Fruit fly (Drosophila melanogaster): ENCODE data around the gene Rev1.

Gene Rev1

dm6 chr3L:606490-607327 is 47.5 kb upstream of the Rev1 start, which contains the start of gene Reg-2 (continued):
- peak; percentile 40 for TF ChIP-seq caup (GFP tag; optimal IDR thresholded peaks at IDR 0.05; ENCODE audit: severe bottlenecking)
- no peak for TF ChIP-seq Bdp1 (GFP tag; optimal IDR thresholded peaks at IDR 0.05)
- TF ChIP-seq lbe (GFP tag; optimal IDR thresholded peaks at IDR 0.05), result peak; percentile 23
- TF ChIP-seq Usf (GFP tag; optimal IDR thresholded peaks at IDR 0.05), result no peak
- no peak for TF ChIP-seq Adf1 (GFP tag; IDR thresholded peaks at IDR 0.05)
- TF ChIP-seq gsb-n (tag; optimal IDR thresholded peaks at IDR 0.05), result no peak
- TF ChIP-seq NFAT (GFP tag; IDR thresholded peaks at IDR 0.05), result peak; percentile 59
- no peak for TF ChIP-seq oc (tag; optimal IDR thresholded peaks at IDR 0.05)
- TF ChIP-seq CG31224 (GFP tag; IDR thresholded peaks at IDR 0.05), result no peak
- TF ChIP-seq kni (GFP tag; optimal IDR thresholded peaks at IDR 0.05), result no peak
- TF ChIP-seq dpn (GFP tag; optimal IDR thresholded peaks at IDR 0.05), result peak in 1 of 2 experiments; percentile 12
- TF ChIP-seq pzg (GFP tag; optimal IDR thresholded peaks at IDR 0.05), result peak; percentile 28
- TF ChIP-seq Hmr (GFP tag; optimal IDR thresholded peaks at IDR 0.05), result peak; percentile 44
- TF ChIP-seq stwl (tag; optimal IDR thresholded peaks at IDR 0.05), result peak; percentile 13
- no peak for TF ChIP-seq toy (GFP tag; IDR thresholded peaks at IDR 0.05)
- no peak for TF ChIP-seq maf-S (GFP tag; optimal IDR thresholded peaks at IDR 0.05)
- no peak for TF ChIP-seq CG1602 (GFP tag; optimal IDR thresholded peaks at IDR 0.05)
- no peak for TF ChIP-seq TFAM (GFP tag; optimal IDR thresholded peaks at IDR 0.05)
- no peak for TF ChIP-seq stc (GFP tag; IDR thresholded peaks at IDR 0.05)
- no peak for TF ChIP-seq CG3163 (GFP tag; optimal IDR thresholded peaks at IDR 0.05)
- no peak for TF ChIP-seq Antp (GFP tag; optimal IDR thresholded peaks at IDR 0.05)
- TF ChIP-seq CG10462 (GFP tag; optimal IDR thresholded peaks at IDR 0.05), result no peak
- TF ChIP-seq Sox100B (GFP tag; optimal IDR thresholded peaks at IDR 0.05), result no peak
- no peak for TF ChIP-seq nau (GFP tag; optimal IDR thresholded peaks at IDR 0.05)
- no peak for TF ChIP-seq Rx (GFP tag; IDR thresholded peaks at IDR 0.05)
- TF ChIP-seq CG4707 (GFP tag; optimal IDR thresholded peaks at IDR 0.05), result no peak
- no peak for TF ChIP-seq ssp (GFP tag; IDR thresholded peaks at IDR 0.05)
- TF ChIP-seq Dip3 (GFP tag; optimal IDR thresholded peaks at IDR 0.05), result no peak
- TF ChIP-seq pita (GFP tag; optimal IDR thresholded peaks at IDR 0.05), result peak; percentile 83
- peak; percentile 32 for TF ChIP-seq gem (tag; optimal IDR thresholded peaks at IDR 0.05)
- TF ChIP-seq Ptx1 (GFP tag; IDR thresholded peaks at IDR 0.05), result no peak
- peak; percentile 37 for TF ChIP-seq nom (GFP tag; optimal IDR thresholded peaks at IDR 0.05)
- TF ChIP-seq CG9817 (tag; optimal IDR thresholded peaks at IDR 0.05), result no peak
- TF ChIP-seq pnt (GFP tag; optimal IDR thresholded peaks at IDR 0.05), result no peak
- peak; percentile 30 for TF ChIP-seq sens (GFP tag)
- TF ChIP-seq tap (tag; optimal IDR thresholded peaks at IDR 0.05), result no peak
- TF ChIP-seq Med (GFP tag), result peak; percentile 86
- no peak for TF ChIP-seq CG9437 (GFP tag; optimal IDR thresholded peaks at IDR 0.05)
- TF ChIP-seq hbn (GFP tag; IDR thresholded peaks at IDR 0.05; ENCODE audit: partially characterized antibody), result no peak
- TF ChIP-seq ac (GFP tag; optimal IDR thresholded peaks at IDR 0.05), result no peak
- TF ChIP-seq CG17361 (GFP tag; IDR thresholded peaks at IDR 0.05), result peak; percentile 37; the same call in 1 of the 3 replicates
- TF ChIP-seq CG4424 (GFP tag; optimal IDR thresholded peaks at IDR 0.05), result peak; percentile 29
- TF ChIP-seq CG14667 (GFP tag; IDR thresholded peaks at IDR 0.05), result no peak
- TF ChIP-seq her (GFP tag; optimal IDR thresholded peaks at IDR 0.05), result no peak
- no peak for TF ChIP-seq CG9609 (GFP tag; optimal IDR thresholded peaks at IDR 0.05)
- TF ChIP-seq pum (GFP tag; optimal IDR thresholded peaks at IDR 0.05), result no peak
- TF ChIP-seq Ravus (GFP tag; IDR thresholded peaks at IDR 0.05), result no peak
- peak; percentile 25; the same call in 1 of the 2 replicates for TF ChIP-seq CG9932 (GFP tag; IDR thresholded peaks at IDR 0.05)
- TF ChIP-seq CG4617 (GFP tag; optimal IDR thresholded peaks at IDR 0.05; ENCODE audit: borderline replicate concordance), result no peak
- TF ChIP-seq CG1024 (GFP tag; IDR thresholded peaks at IDR 0.05), result no peak
